Fruit fly (Drosophila melanogaster): ENCODE results near the gene Jwa.

Gene Jwa

DNA sequence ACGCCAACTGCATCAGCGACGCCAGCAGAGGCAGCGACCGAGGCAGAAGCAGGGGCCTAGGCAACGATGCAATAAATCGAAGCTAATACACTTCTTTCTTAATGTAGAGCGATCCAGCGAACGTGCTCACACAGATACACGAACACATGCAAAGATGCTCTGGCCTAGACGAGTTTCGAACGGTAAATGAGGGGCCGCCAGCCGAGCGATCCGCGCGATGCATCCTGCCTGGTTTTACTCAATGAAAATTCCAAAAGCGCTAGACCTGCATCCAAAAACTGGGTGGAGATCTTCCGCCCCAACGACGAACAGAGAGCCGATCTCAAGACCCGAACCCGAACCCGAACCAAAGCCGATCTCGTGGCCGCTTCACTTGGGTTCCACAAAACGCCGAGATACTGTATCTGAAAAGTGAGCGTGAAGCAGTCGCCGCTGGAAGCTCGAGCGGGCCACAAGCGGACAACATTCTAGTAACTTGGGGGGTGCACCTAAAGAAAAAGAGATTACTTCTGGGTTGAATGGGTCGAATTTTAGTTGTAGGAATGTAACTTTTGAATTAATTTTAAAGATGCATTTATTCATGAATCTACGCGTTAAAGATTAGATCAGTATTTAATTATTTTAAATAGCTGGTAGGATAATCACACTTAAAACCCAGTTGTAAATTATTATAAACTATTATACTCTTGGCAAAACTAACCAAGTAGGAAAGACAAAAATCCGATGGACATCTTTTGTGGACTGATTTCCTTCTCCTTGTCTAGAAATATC, 27.4 kb upstream of the Jwa start:
- TF ChIP-seq unc-4 (GFP tag; IDR thresholded peaks at IDR 0.05; ENCODE audit: partially characterized antibody) = no peak
- TF ChIP-seq bigmax (GFP tag; optimal IDR thresholded peaks at IDR 0.05) = no peak
- peak; percentile 37 for TF ChIP-seq HLHmδ (GFP tag; optimal IDR thresholded peaks at IDR 0.05)
- no peak for TF ChIP-seq CG12942 (GFP tag; optimal IDR thresholded peaks at IDR 0.05)
- TF ChIP-seq sna (GFP tag; IDR thresholded peaks at IDR 0.05; ENCODE audit: partially characterized antibody) = no peak
- TF ChIP-seq Oaz (GFP tag; IDR thresholded peaks at IDR 0.05) = no peak
- TF ChIP-seq Deaf1 (tag; optimal IDR thresholded peaks at IDR 0.05) = peak; percentile 98
- TF ChIP-seq H15 (GFP tag; IDR thresholded peaks at IDR 0.05) = no peak
- no peak for TF ChIP-seq slou (GFP tag; optimal IDR thresholded peaks at IDR 0.05)
- no peak for TF ChIP-seq CG6813 (GFP tag; optimal IDR thresholded peaks at IDR 0.05)
- no peak for TF ChIP-seq CG15011 (GFP tag; optimal IDR thresholded peaks at IDR 0.05)
- TF ChIP-seq CG15479 (GFP tag; optimal IDR thresholded peaks at IDR 0.05) = no peak
- 0 out of 2 replicates have a peak, but pooled peaks have one; percentile 26 for TF ChIP-seq ato (GFP tag; IDR thresholded peaks at IDR 0.05; ENCODE audit: partially characterized antibody)
- no peak for TF ChIP-seq CG9932 (GFP tag; IDR thresholded peaks at IDR 0.05)
- TF ChIP-seq CG1792 (GFP tag; optimal IDR thresholded peaks at IDR 0.05) = no peak
- no peak for TF ChIP-seq CG13424 (tag; optimal IDR thresholded peaks at IDR 0.05)
- no peak for TF ChIP-seq ham (GFP tag; IDR thresholded peaks at IDR 0.05)
- TF ChIP-seq dmrt99B (tag; optimal IDR thresholded peaks at IDR 0.05) = no peak
- no peak for TF ChIP-seq CG1603 (tag; optimal IDR thresholded peaks at IDR 0.05)
- peak; percentile 19; the same call in 1 of the 2 replicates for TF ChIP-seq Drgx (GFP tag; IDR thresholded peaks at IDR 0.05)
- TF ChIP-seq D19A (tag; optimal IDR thresholded peaks at IDR 0.05) = peak; percentile 67
- TF ChIP-seq cg (GFP tag; optimal IDR thresholded peaks at IDR 0.05) = peak; percentile 73
- TF ChIP-seq hb (GFP tag; IDR thresholded peaks at IDR 0.05; ENCODE audit: partially characterized antibody) = no peak
- no peak for TF ChIP-seq dan (GFP tag; IDR thresholded peaks at IDR 0.05)
- 0 out of 2 replicates have a peak, but pooled peaks have one; percentile 5 for TF ChIP-seq ara (GFP tag; IDR thresholded peaks at IDR 0.05)
- TF ChIP-seq hth (optimal IDR thresholded peaks at IDR 0.05) = no peak
- TF ChIP-seq CG12155 (GFP tag; optimal IDR thresholded peaks at IDR 0.05) = no peak
- no peak for TF ChIP-seq wdn (GFP tag; IDR thresholded peaks at IDR 0.05)
- no peak for TF ChIP-seq caup (GFP tag; optimal IDR thresholded peaks at IDR 0.05; ENCODE audit: severe bottlenecking)
- TF ChIP-seq abd-A (tag; optimal IDR thresholded peaks at IDR 0.05) = no peak
- TF ChIP-seq kay (GFP tag; optimal IDR thresholded peaks at IDR 0.05) = no peak
- TF ChIP-seq CG3163 (GFP tag; optimal IDR thresholded peaks at IDR 0.05) = no peak
- no peak for TF ChIP-seq CG8089 (GFP tag; optimal IDR thresholded peaks at IDR 0.05)
- TF ChIP-seq exex (tag; optimal IDR thresholded peaks at IDR 0.05) = no peak
- no peak for TF ChIP-seq Rfx (GFP tag; IDR thresholded peaks at IDR 0.05)
- TF ChIP-seq schlank (tag; optimal IDR thresholded peaks at IDR 0.05) = no peak
- TF ChIP-seq CG2712 (tag; optimal IDR thresholded peaks at IDR 0.05) = peak; percentile 14
- TF ChIP-seq NK7.1 (GFP tag; optimal IDR thresholded peaks at IDR 0.05) = no peak
- TF ChIP-seq CG11504 (tag; optimal IDR thresholded peaks at IDR 0.05) = no peak
- TF ChIP-seq p53 (GFP tag; optimal IDR thresholded peaks at IDR 0.05) = no peak
- TF ChIP-seq CG2678 (tag; optimal IDR thresholded peaks at IDR 0.05) = no peak
- TF ChIP-seq CG2875 (GFP tag; optimal IDR thresholded peaks at IDR 0.05) = no peak
- no peak for TF ChIP-seq Fer2 (tag; optimal IDR thresholded peaks at IDR 0.05)
- TF ChIP-seq CG13894 (tag; optimal IDR thresholded peaks at IDR 0.05) = no peak
- no peak for TF ChIP-seq CG3838 (GFP tag; optimal IDR thresholded peaks at IDR 0.05)
- TF ChIP-seq CrebB (tag; optimal IDR thresholded peaks at IDR 0.05) = no peak
- TF ChIP-seq Gsc (GFP tag; IDR thresholded peaks at IDR 0.05) = no peak
- no peak for TF ChIP-seq CG6254 (GFP tag; optimal IDR thresholded peaks at IDR 0.05)
- no peak for TF ChIP-seq CG17361 (GFP tag; IDR thresholded peaks at IDR 0.05)

All from whole organism, embryonic.